Worm (Caenorhabditis elegans) whole organism, early embryonic: ENCODE data around the gene C55A6.6.

Experiments used
- B0310.2 ChIP-seq: sonication (generic microtip); optimal IDR thresholded peaks from 2 replicates; lab custom pipeline; 2016; ENCODE audit warnings: mild to moderate bottlenecking, missing genetic modification characterization, missing compliant biosample characterization
- ama-1 ChIP-seq: fragments of 150-350 bp; optimal IDR thresholded peaks from 2 replicates; lab custom pipeline; 2014
- hnd-1 ChIP-seq: sonication (generic microtip); optimal IDR thresholded peaks from 2 replicates; lab custom pipeline; 2016; ENCODE audit warnings: missing genetic modification characterization, missing compliant biosample characterization
- pes-1 ChIP-seq: fragments of 200-800 bp; sonication (Bioruptor generic); IDR thresholded peaks from 2 replicates; pipeline ENCODE4 v1.3.6; 2022; ENCODE audit warnings: missing genetic modification reagents, missing genetic modification characterization, missing compliant biosample characterization
- tra-4 ChIP-seq: sonication (generic microtip); optimal IDR thresholded peaks from 2 replicates; lab custom pipeline; 2017; ENCODE audit warnings: missing genetic modification characterization, missing compliant biosample characterization

DNA sequence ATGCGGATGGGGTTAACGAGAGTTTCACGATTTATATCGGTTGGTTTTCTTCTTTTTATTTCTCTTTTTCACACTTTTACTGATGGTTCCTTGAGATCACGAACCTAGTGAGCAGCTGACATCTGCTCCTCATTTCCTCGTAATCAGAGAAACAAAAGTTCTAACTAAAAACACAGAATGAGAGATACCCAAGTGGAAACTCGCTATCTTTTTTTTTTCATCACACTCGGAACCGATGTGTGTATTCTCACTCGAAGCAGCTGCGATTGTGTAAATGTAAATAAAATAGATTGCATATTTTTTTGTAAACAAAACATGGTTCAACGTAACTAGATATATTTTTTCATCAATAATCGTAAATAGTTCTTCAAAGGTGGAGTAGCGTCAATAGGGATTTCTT is 8.2 kb downstream of the C55A6.6 start:
- TF ChIP-seq tra-4 (tag; lab: Kevin White, UChicago) (no peak), hnd-1 (tag; lab: Kevin White, UChicago) (no peak), pes-1 (GFP tag; lab: Robert Waterston, UW) (no peak), ama-1 (lab: Kevin White, UChicago) (no peak), B0310.2 (tag; lab: Kevin White, UChicago) (no peak)
